Worm (Caenorhabditis elegans) whole organism, early embryonic: ENCODE data around the gene tsp-8.

Experiments used
- ama-1 ChIP-seq: fragments of 150-350 bp; optimal IDR thresholded peaks from 2 replicates; lab custom pipeline; 2014
- ceh-36 ChIP-seq: sonication (generic microtip); optimal IDR thresholded peaks from 2 replicates; lab custom pipeline; 2016; ENCODE audit warnings: missing genetic modification characterization, inconsistent platforms, missing compliant biosample characterization
- scrt-1 ChIP-seq: fragments of 200-800 bp; sonication (Bioruptor generic); IDR thresholded peaks from 2 replicates; pipeline ENCODE4 v1.3.6; 2022; ENCODE audit warnings: missing genetic modification characterization, missing compliant biosample characterization

ce11 chrX:14721098-14721497 lies 8.2 kb downstream of the tsp-8 start, which contains the start of gene F33C8.2:
- no peak for TF ChIP-seq ama-1 (lab: Kevin White, UChicago)
- no peak for TF ChIP-seq ceh-36 (tag; lab: Kevin White, UChicago)
- no peak for TF ChIP-seq scrt-1 (GFP tag; lab: Robert Waterston, UW)
